Fruit fly (Drosophila melanogaster) whole organism: ENCODE measurements around the gene CG42583.

Source experiments
- CG8478 ChIP-seq: fragments of >200 bp; optimal IDR thresholded peaks from 2 replicates; lab custom pipeline; 2018; ENCODE audit warnings: inconsistent platforms
- pan ChIP-seq: fragments of >200 bp; optimal IDR thresholded peaks from 2 replicates; lab custom pipeline; 2017
- psq ChIP-seq: fragments of >200 bp; optimal IDR thresholded peaks from 2 replicates; lab custom pipeline; 2017

DNA sequence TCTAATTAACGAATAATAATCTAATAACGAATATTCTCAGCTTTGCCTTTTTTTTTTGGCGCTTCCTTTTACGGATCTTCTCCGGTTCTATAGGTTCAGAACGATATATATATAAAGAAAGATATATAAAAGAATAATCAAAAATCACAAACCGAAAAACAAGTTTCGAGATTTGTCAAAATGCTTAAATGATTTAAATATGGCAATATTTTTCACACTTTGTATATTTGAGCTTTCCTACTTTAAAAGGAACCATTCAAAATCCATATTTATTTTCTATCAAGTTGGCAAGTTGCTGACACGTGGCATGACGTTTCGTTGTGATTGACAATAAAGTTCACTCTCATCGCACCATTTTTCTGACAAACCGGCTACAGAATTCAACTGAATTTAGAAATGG lies 1.1 kb downstream of the CG42583 start, which contains the start of gene CG34332:
- TF ChIP-seq CG8478 (lab: Kevin White, UChicago): no peak
- no peak for TF ChIP-seq psq
- TF ChIP-seq pan (lab: Kevin White, UChicago): no peak
